Fruit fly (Drosophila melanogaster): ENCODE measurements around the gene LManII.

DNA sequence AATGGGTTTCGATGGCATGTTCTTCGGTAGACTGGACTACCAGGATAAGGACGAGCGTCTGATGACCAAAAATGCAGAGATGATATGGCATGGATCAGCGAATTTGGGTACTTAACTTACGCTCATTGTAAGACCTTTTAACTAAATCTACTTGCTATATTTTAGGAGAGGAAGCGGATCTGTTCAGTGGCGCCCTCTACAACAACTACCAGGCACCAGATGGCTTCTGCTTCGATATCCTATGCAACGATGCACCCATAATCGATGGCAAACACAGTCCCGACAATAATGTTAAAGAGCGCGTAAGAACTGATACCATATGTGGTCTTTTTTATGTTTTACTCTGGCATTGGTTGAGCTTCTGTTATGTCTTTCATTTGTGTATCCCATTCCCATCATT lies 1.5 kb downstream of the LManII start:
- no peak for TF ChIP-seq CG2712 (tag; optimal IDR thresholded peaks at IDR 0.05)
- TF ChIP-seq CG12769 (tag; optimal IDR thresholded peaks at IDR 0.05) = no peak
- TF ChIP-seq ase (GFP tag; IDR thresholded peaks at IDR 0.05) = no peak
- no peak for TF ChIP-seq jigr1 (GFP tag; IDR thresholded peaks at IDR 0.05)
- no peak for TF ChIP-seq wor (GFP tag; IDR thresholded peaks at IDR 0.05)
- no peak for TF ChIP-seq CG12071 (GFP tag; optimal IDR thresholded peaks at IDR 0.05)
- TF ChIP-seq shn (GFP tag; optimal IDR thresholded peaks at IDR 0.05) = no peak
- TF ChIP-seq chn (GFP tag; optimal IDR thresholded peaks at IDR 0.05) = no peak
- TF ChIP-seq exex (tag; optimal IDR thresholded peaks at IDR 0.05) = no peak

Data from whole organism, embryonic.